Worm (Caenorhabditis elegans) whole organism, L4 larva: ENCODE data around the gene mel-11.

Experiments
- R02D3.7 ChIP-seq: fragments of 150-350 bp; sonication (generic microtip); optimal IDR thresholded peaks from 3 replicates; lab custom pipeline; 2014; ENCODE audit warnings: missing biosample characterization, missing genetic modification characterization
- Y105C5A.15 ChIP-seq: fragments of 200-800 bp; sonication (Bioruptor generic); IDR thresholded peaks from 2 replicates; pipeline ENCODE4 v1.3.6; 2022; ENCODE audit warnings: missing genetic modification characterization, missing compliant biosample characterization
- lin-15B ChIP-seq: fragments of 150-350 bp; sonication (generic microtip); optimal IDR thresholded peaks from 3 replicates; lab custom pipeline; 2014; ENCODE audit warnings: missing biosample characterization, missing genetic modification characterization
- lir-3 ChIP-seq: sonication (generic microtip); optimal IDR thresholded peaks from 2 replicates; lab custom pipeline; 2016; ENCODE audit warnings: mild to moderate bottlenecking, missing genetic modification characterization, missing compliant biosample characterization
- nhr-10 ChIP-seq: fragments of 150-350 bp; optimal IDR thresholded peaks from 2 replicates; lab custom pipeline; 2014; ENCODE audit warnings: missing biosample characterization, missing genetic modification characterization
- sdz-12 ChIP-seq: fragments of 200-800 bp; sonication (Bioruptor generic); optimal IDR thresholded peaks from 2 replicates; lab custom pipeline; 2018; ENCODE audit warnings: mild to moderate bottlenecking, missing genetic modification characterization, missing compliant biosample characterization
- set-16 ChIP-seq: fragments of 200-800 bp; sonication (Bioruptor generic); IDR thresholded peaks from 2 replicates; pipeline ENCODE4 v1.3.6; 2022; ENCODE audit warnings: missing genetic modification reagents, missing genetic modification characterization, missing compliant biosample characterization

ce11 chrII:9358230-9358629, at the start of gene mel-11:
- TF ChIP-seq set-16 (GFP tag; lab: Robert Waterston, UW) (no peak), lir-3 (no peak), sdz-12 (GFP tag; lab: Kevin White, UChicago) (no peak), nhr-10 (tag; lab: Kevin White, UChicago) (no peak), R02D3.7 (tag; lab: Kevin White, UChicago) (no peak), lin-15B (tag; lab: Kevin White, UChicago) (no peak), Y105C5A.15 (GFP tag; lab: Robert Waterston, UW) (no peak)
